Fruit fly (Drosophila melanogaster): ENCODE measurements around the gene CG33500.

CG33500 gene

dm6 chr3L:11551949-11552348 lies 43.5 kb downstream of the CG33500 start (continued):
- no peak for TF ChIP-seq so (GFP tag; IDR thresholded peaks at IDR 0.05)
- TF ChIP-seq CG4360 (GFP tag; IDR thresholded peaks at IDR 0.05), result no peak
- peak; percentile 53 for TF ChIP-seq row (GFP tag; IDR thresholded peaks at IDR 0.05)
- no peak for TF ChIP-seq fu2 (GFP tag; optimal IDR thresholded peaks at IDR 0.05)
- TF ChIP-seq fru (optimal IDR thresholded peaks at IDR 0.05), result no peak
- no peak for TF ChIP-seq Nf-YB (GFP tag; optimal IDR thresholded peaks at IDR 0.05)
- no peak for TF ChIP-seq Rfx (GFP tag; IDR thresholded peaks at IDR 0.05)
- TF ChIP-seq nom (GFP tag; optimal IDR thresholded peaks at IDR 0.05), result peak; percentile 8
- no peak for TF ChIP-seq gt (GFP tag; IDR thresholded peaks at IDR 0.05)
- TF ChIP-seq CG1529 (GFP tag; optimal IDR thresholded peaks at IDR 0.05), result no peak
- no peak for TF ChIP-seq stwl (tag; optimal IDR thresholded peaks at IDR 0.05)
- no peak for TF ChIP-seq crp (GFP tag; optimal IDR thresholded peaks at IDR 0.05)
- TF ChIP-seq Tbp (GFP tag; optimal IDR thresholded peaks at IDR 0.05), result no peak
- no peak for TF ChIP-seq Kr (GFP tag; optimal IDR thresholded peaks at IDR 0.05)
- TF ChIP-seq CG4820 (GFP tag; optimal IDR thresholded peaks at IDR 0.05), result peak; percentile 42
- no peak for TF ChIP-seq CG2889 (GFP tag; IDR thresholded peaks at IDR 0.05)
- TF ChIP-seq CG9437 (GFP tag; optimal IDR thresholded peaks at IDR 0.05), result no peak
- no peak for TF ChIP-seq en (GFP tag; optimal IDR thresholded peaks at IDR 0.05)
- peak; percentile 41 for TF ChIP-seq CG2202 (tag; optimal IDR thresholded peaks at IDR 0.05)
- TF ChIP-seq CG8765 (GFP tag; IDR thresholded peaks at IDR 0.05), result no peak
- no peak for TF ChIP-seq CG18011 (GFP tag; optimal IDR thresholded peaks at IDR 0.05)
- no peak for TF ChIP-seq CG15479 (GFP tag; optimal IDR thresholded peaks at IDR 0.05)
- no peak for TF ChIP-seq CG7786 (GFP tag; optimal IDR thresholded peaks at IDR 0.05)
- TF ChIP-seq Aef1 (GFP tag; IDR thresholded peaks at IDR 0.05), result no peak
- no peak for TF ChIP-seq jing (GFP tag; optimal IDR thresholded peaks at IDR 0.05)
- TF ChIP-seq ken (GFP tag; IDR thresholded peaks at IDR 0.05), result no peak
- TF ChIP-seq CG10147 (GFP tag; optimal IDR thresholded peaks at IDR 0.05), result peak; percentile 17
- TF ChIP-seq CG6175 (GFP tag; IDR thresholded peaks at IDR 0.05), result no peak
- TF ChIP-seq Elba2 (GFP tag; optimal IDR thresholded peaks at IDR 0.05), result no peak
- TF ChIP-seq Ets65A (GFP tag), result peak; percentile 82
- TF ChIP-seq CG3065 (GFP tag; optimal IDR thresholded peaks at IDR 0.05), result no peak
- TF ChIP-seq yki (optimal IDR thresholded peaks at IDR 0.05), result no peak
- peak; percentile 12 for TF ChIP-seq az2 (GFP tag; optimal IDR thresholded peaks at IDR 0.05)
- TF ChIP-seq CG4730 (GFP tag; IDR thresholded peaks at IDR 0.05), result no peak
- TF ChIP-seq crol (GFP tag; IDR thresholded peaks at IDR 0.05), result no peak
- TF ChIP-seq Oli (tag; optimal IDR thresholded peaks at IDR 0.05), result peak; percentile 23
- TF ChIP-seq CG16863 (GFP tag; optimal IDR thresholded peaks at IDR 0.05), result no peak
- no peak for TF ChIP-seq NC2α (GFP tag; optimal IDR thresholded peaks at IDR 0.05)
- TF ChIP-seq Hand (GFP tag; optimal IDR thresholded peaks at IDR 0.05), result no peak
- no peak for TF ChIP-seq GATAe (GFP tag; conservative IDR thresholded peaks at IDR 0.05)
- TF ChIP-seq CG15011 (GFP tag; optimal IDR thresholded peaks at IDR 0.05), result no peak
- TF ChIP-seq CG16815 (GFP tag; optimal IDR thresholded peaks at IDR 0.05), result peak; percentile 3
- TF ChIP-seq bbx (GFP tag; IDR thresholded peaks at IDR 0.05; ENCODE audit: partially characterized antibody), result no peak
- TF ChIP-seq vfl (GFP tag; optimal IDR thresholded peaks at IDR 0.05), result no peak
- peak; percentile 27 for TF ChIP-seq CG5180 (GFP tag; optimal IDR thresholded peaks at IDR 0.05)
- TF ChIP-seq maf-S (GFP tag; optimal IDR thresholded peaks at IDR 0.05), result no peak
- no peak for TF ChIP-seq Sry-δ (GFP tag; optimal IDR thresholded peaks at IDR 0.05)
- TF ChIP-seq eve (GFP tag; optimal IDR thresholded peaks at IDR 0.05), result peak in 1 of 2 experiments; percentile 16
- no peak for TF ChIP-seq CG14441 (GFP tag; IDR thresholded peaks at IDR 0.05)
- TF ChIP-seq wek (GFP tag; optimal IDR thresholded peaks at IDR 0.05), result no peak
- TF ChIP-seq CG17568 (GFP tag; optimal IDR thresholded peaks at IDR 0.05), result no peak
- TF ChIP-seq Dfd (GFP tag; optimal IDR thresholded peaks at IDR 0.05), result no peak
- no peak for TF ChIP-seq ham (GFP tag; IDR thresholded peaks at IDR 0.05)
- peak; percentile 28 for TF ChIP-seq Six4 (GFP tag; optimal IDR thresholded peaks at IDR 0.05)

All from whole organism, embryonic.